Fruit fly (Drosophila melanogaster): ENCODE results near the gene CG31975.

The CG31975 gene

dm6 chr2L:166115-167069 lies 25.6 kb upstream of the CG31975 start (continued):
- TF ChIP-seq CG17385 (GFP tag; optimal IDR thresholded peaks at IDR 0.05) (peak; percentile 87), CG5180 (GFP tag; optimal IDR thresholded peaks at IDR 0.05) (peak; percentile 75), CG15601 (tag; optimal IDR thresholded peaks at IDR 0.05) (peak; percentile 75), CG17328 (GFP tag; IDR thresholded peaks at IDR 0.05) (no peak), caup (GFP tag; optimal IDR thresholded peaks at IDR 0.05; ENCODE audit: severe bottlenecking) (peak; percentile 92), CG3726 (GFP tag; IDR thresholded peaks at IDR 0.05) (no peak), Camta (GFP tag; optimal IDR thresholded peaks at IDR 0.05) (no peak), CG10431 (GFP tag; optimal IDR thresholded peaks at IDR 0.05) (peak; percentile 59), CG10147 (GFP tag; optimal IDR thresholded peaks at IDR 0.05) (peak; percentile 82), ash1 (GFP tag; optimal IDR thresholded peaks at IDR 0.05) (peak; percentile 91), CG4282 (GFP tag; optimal IDR thresholded peaks at IDR 0.05) (peak; percentile 67), tin (GFP tag; optimal IDR thresholded peaks at IDR 0.05) (peak; percentile 11), CG30403 (GFP tag; optimal IDR thresholded peaks at IDR 0.05) (peak; percentile 27), Hr51 (GFP tag; optimal IDR thresholded peaks at IDR 0.05) (peak; percentile 58 to 63), Dp (GFP tag; optimal IDR thresholded peaks at IDR 0.05) (no peak), nerfin-2 (GFP tag; IDR thresholded peaks at IDR 0.05; ENCODE audit: partially characterized antibody) (no peak), disco-r (GFP tag; optimal IDR thresholded peaks at IDR 0.05) (peak; percentile 41), CG11696 (GFP tag; IDR thresholded peaks at IDR 0.05) (no peak), sisA (GFP tag; IDR thresholded peaks at IDR 0.05) (no peak), tio (GFP tag; optimal IDR thresholded peaks at IDR 0.05) (peak; percentile 8), H2.0 (GFP tag; IDR thresholded peaks at IDR 0.05) (no peak), mam (GFP tag; optimal IDR thresholded peaks at IDR 0.05) (no peak), chif (GFP tag; optimal IDR thresholded peaks at IDR 0.05) (peak in 1 of 2 experiments; percentile 50), CG13775 (GFP tag; optimal IDR thresholded peaks at IDR 0.05) (peak; percentile 58), fru (optimal IDR thresholded peaks at IDR 0.05) (no peak), Adf1 (GFP tag; IDR thresholded peaks at IDR 0.05) (no peak), Sry-δ (GFP tag; optimal IDR thresholded peaks at IDR 0.05) (peak; percentile 28), pfk (GFP tag; optimal IDR thresholded peaks at IDR 0.05) (peak; percentile 75), stwl (tag; optimal IDR thresholded peaks at IDR 0.05) (no peak), CG34224 (GFP tag; IDR thresholded peaks at IDR 0.05; ENCODE audit: partially characterized antibody) (no peak), NC2α (GFP tag; optimal IDR thresholded peaks at IDR 0.05) (peak; percentile 41), CG8089 (GFP tag; optimal IDR thresholded peaks at IDR 0.05) (peak; percentile 40), CG7963 (GFP tag; IDR thresholded peaks at IDR 0.05; ENCODE audit: partially characterized antibody) (no peak), Rx (GFP tag; IDR thresholded peaks at IDR 0.05) (no peak), ewg (GFP tag; optimal IDR thresholded peaks at IDR 0.05) (peak; percentile 12), insv (GFP tag; optimal IDR thresholded peaks at IDR 0.05) (peak in 1 of 2 experiments; percentile 72), wek (GFP tag; optimal IDR thresholded peaks at IDR 0.05) (peak; percentile 67), CG30020 (tag; optimal IDR thresholded peaks at IDR 0.05) (no peak), CG17186 (GFP tag; optimal IDR thresholded peaks at IDR 0.05) (no peak), CG11695 (GFP tag; IDR thresholded peaks at IDR 0.05) (no peak), CG15011 (GFP tag; optimal IDR thresholded peaks at IDR 0.05) (peak; percentile 81), kni (GFP tag; optimal IDR thresholded peaks at IDR 0.05) (peak; percentile 96), CG17802 (tag; optimal IDR thresholded peaks at IDR 0.05) (no peak), Doc2 (GFP tag; IDR thresholded peaks at IDR 0.05) (no peak), crp (GFP tag; optimal IDR thresholded peaks at IDR 0.05) (peak in 1 of 2 experiments; percentile 47), Hmr (GFP tag; optimal IDR thresholded peaks at IDR 0.05) (peak; percentile 95), Hsf (GFP tag; optimal IDR thresholded peaks at IDR 0.05) (peak; percentile 30), cad (GFP tag; optimal IDR thresholded peaks at IDR 0.05) (no peak)
